Worm (Caenorhabditis elegans): ENCODE measurements around the gene blos-4.
A peak's percentile ranks its signal among the peaks of the same experiment; 100 is the strongest.

Gene blos-4

DNA sequence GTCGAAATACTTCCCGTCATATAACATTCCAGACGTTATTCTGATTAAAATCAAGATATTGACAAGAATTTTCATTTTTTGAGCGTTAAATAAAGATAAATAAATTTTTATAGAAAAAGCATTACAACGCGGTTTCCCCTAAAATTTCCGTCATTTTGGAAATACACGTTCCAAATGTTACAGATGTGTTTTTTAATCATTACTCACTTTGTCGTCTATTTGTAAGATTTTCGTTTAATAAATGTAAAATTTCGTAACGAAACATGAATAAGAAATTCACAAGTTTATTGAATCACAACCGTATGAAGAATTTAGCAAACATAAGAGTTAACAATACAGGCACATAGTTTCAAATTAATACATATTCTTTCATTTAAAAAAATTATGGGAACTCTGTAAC, 42.1 kb upstream of the blos-4 start, which contains the start of gene C30B5.17:
TSS of gene C30B5.17 (minus strand) at position 101 of the 400 bp plus-strand sequence.
- TF ChIP-seq mxl-2 (GFP tag; conservative IDR thresholded peaks at IDR 0.05) (no peak), dmd-8 (GFP tag; IDR thresholded peaks at IDR 0.05) (no peak), madf-5 (GFP tag; IDR thresholded peaks at IDR 0.05) (no peak), ZK337.2 (GFP tag; IDR thresholded peaks at IDR 0.05) (no peak), nhr-77 (tag; optimal IDR thresholded peaks at IDR 0.05) (no peak), jun-1 (tag; optimal IDR thresholded peaks at IDR 0.05) (no peak), ztf-7 (tag; optimal IDR thresholded peaks at IDR 0.05) (no peak), F44E2.7 (GFP tag; IDR thresholded peaks at IDR 0.05) (no peak)

DNA sequence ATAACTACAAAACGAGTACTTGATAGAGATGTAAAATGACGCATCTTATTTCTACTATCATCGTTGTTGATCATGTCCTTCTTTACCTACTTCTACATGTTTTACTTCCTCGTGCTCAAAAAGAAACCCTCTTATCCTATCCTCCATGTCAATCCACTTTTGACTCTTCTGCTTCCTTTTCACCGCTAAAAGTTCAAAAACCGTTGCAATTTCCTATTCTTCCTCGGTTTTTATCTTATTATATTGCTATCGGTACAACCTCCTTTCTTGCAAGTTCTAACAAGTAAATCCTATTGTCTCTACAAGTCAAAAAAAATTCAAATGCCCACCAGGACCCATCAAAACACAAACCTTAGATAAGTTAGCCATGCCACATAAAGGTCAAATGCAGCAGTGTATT, 37.8 kb upstream of the blos-4 start:
- TF ChIP-seq mxl-3 (GFP tag; optimal IDR thresholded peaks at IDR 0.05), result no peak
- peak; percentile 51 for TF ChIP-seq fkh-10 (GFP tag; optimal IDR thresholded peaks at IDR 0.05)
- no peak for TF ChIP-seq mxl-2 (GFP tag; conservative IDR thresholded peaks at IDR 0.05)
- no peak for TF ChIP-seq madf-9 (GFP tag; conservative IDR thresholded peaks at IDR 0.05)
- TF ChIP-seq lin-15B (tag; optimal IDR thresholded peaks at IDR 0.05), result no peak
- TF ChIP-seq ama-1 (optimal IDR thresholded peaks at IDR 0.05), result no peak

ce11 chrII:6208116-6208515, 36.9 kb upstream of the blos-4 start, which contains the start of gene daf-37:
Gene daf-37, minus strand, starts transcription at chrII:6208216.
- TF ChIP-seq aha-1 (tag) (peak; percentile 44), T20F7.1 (GFP tag; optimal IDR thresholded peaks at IDR 0.05) (no peak)

DNA sequence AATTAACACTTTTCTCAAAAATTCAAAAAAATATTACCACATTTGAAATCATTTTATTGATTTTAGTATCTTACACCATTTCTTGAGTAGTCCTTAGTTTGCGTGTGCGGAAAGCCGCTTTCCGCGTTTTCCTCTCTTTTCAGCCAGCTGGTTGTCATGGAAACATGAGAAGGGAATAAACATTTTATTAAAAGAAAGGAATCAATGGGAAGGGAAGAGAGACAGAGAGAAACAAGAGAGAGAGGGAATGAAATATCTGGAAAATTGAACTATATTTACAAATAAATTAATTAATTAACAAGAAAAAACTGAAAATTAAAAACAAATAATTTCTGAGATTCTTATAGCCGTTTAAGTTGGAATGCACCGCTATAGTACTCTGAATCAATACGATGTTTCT, 25.7 kb upstream of the blos-4 start, which contains the start of gene mks-2:
TSS of gene mks-2 (minus strand) at position 101 of the 400 bp plus-strand sequence.
- no peak for TF ChIP-seq nhr-77 (tag; optimal IDR thresholded peaks at IDR 0.05)

ce11 chrII:6221470-6221869, 23.6 kb upstream of the blos-4 start:
- TF ChIP-seq unc-62 (GFP tag; optimal IDR thresholded peaks at IDR 0.05 in 1 of 2), result peak in 1 of 2 experiments; percentile 92
- TF ChIP-seq unc-62 (tag; optimal IDR thresholded peaks at IDR 0.05), result no peak
- no peak for TF ChIP-seq ceh-62 (tag; optimal IDR thresholded peaks at IDR 0.05)
- TF ChIP-seq dpl-1 (GFP tag; optimal IDR thresholded peaks at IDR 0.05), result no peak
- no peak for TF ChIP-seq nhr-11 (tag; optimal IDR thresholded peaks at IDR 0.05)

ce11 chrII:6222558-6222957, 22.5 kb upstream of the blos-4 start, which contains the start of gene C30B5.6:
Gene C30B5.6, minus strand, starts transcription at chrII:6222658.
- TF ChIP-seq spr-3 (GFP tag; optimal IDR thresholded peaks at IDR 0.05) (no peak), sdz-12 (GFP tag; optimal IDR thresholded peaks at IDR 0.05) (no peak), zag-1 (tag; optimal IDR thresholded peaks at IDR 0.05) (no peak), aha-1 (tag) (peak; percentile 29), dve-1 (tag; optimal IDR thresholded peaks at IDR 0.05; ENCODE audit: insufficient read depth) (no peak), ZK337.2 (GFP tag; IDR thresholded peaks at IDR 0.05) (no peak)

- TF ChIP-seq dpl-1 (GFP tag; optimal IDR thresholded peaks at IDR 0.05) (no peak), hmg-1.1 (GFP tag; IDR thresholded peaks at IDR 0.05) (no peak), ceh-32 (tag; optimal IDR thresholded peaks at IDR 0.05; ENCODE audit: poor library complexity) (no peak), aly-2 (tag; optimal IDR thresholded peaks at IDR 0.05) (no peak), dmd-6 (GFP tag; IDR thresholded peaks at IDR 0.05) (no peak), zfp-3 (GFP tag; conservative IDR thresholded peaks at IDR 0.05) (no peak), snpc-1.2 (GFP tag; IDR thresholded peaks at IDR 0.05) (no peak), lin-15B (tag; optimal IDR thresholded peaks at IDR 0.05) (no peak), dmd-8 (GFP tag; IDR thresholded peaks at IDR 0.05) (no peak), mxl-2 (GFP tag; conservative IDR thresholded peaks at IDR 0.05) (no peak), nhr-10 (tag; optimal IDR thresholded peaks at IDR 0.05) (no peak), nhr-28 (tag; optimal IDR thresholded peaks at IDR 0.05) (no peak), unc-130 (GFP tag; optimal IDR thresholded peaks at IDR 0.05) (no peak), zip-2 (tag; optimal IDR thresholded peaks at IDR 0.05) (no peak), ama-1 (optimal IDR thresholded peaks at IDR 0.05) (no peak), lin-39 (tag; optimal IDR thresholded peaks at IDR 0.05) (no peak)
Observed at ce11 chrII:6223755-6224154, 21.3 kb upstream of the blos-4 start.
